Fruit fly (Drosophila melanogaster): ENCODE measurements around the gene CG32204.

The CG32204 gene

DNA sequence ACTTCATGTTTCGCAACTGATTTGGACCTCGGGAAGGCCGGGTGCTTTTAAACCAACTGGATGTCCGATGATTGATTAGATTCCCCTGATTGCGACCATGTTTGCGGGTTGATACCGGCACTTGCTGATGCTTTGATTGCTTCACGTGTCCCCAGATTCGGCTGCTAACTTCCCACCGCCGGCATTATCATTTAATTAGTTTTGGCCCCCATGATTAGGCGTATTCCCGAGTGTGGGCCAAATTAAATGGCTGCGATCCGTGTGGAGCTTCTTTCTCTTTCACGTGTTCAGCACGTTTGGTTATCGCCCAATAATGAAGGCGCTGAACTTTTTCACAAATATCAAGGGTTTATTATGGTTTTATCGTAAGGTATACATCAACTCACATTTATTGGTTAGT is 23.8 kb downstream of the CG32204 start, which contains the start of gene CG3819:
Gene CG3819, minus strand, starts transcription at position 23 of the 400 bp plus-strand sequence.
- no peak for TF ChIP-seq noc (tag; optimal IDR thresholded peaks at IDR 0.05)

- TF ChIP-seq noc (tag; optimal IDR thresholded peaks at IDR 0.05), result no peak
Observed at dm6 chr3L:18920219-18920618, 25.6 kb downstream of the CG32204 start, which contains the start of gene CG18223. CG18223 (minus strand) TSS chr3L:18920319.

dm6 chr3L:18917281-18917680 is 28.6 kb downstream of the CG32204 start, which contains the start of gene CG6839:
CG6839 (plus strand) TSS chr3L:18917581.
- no peak for TF ChIP-seq noc (tag; optimal IDR thresholded peaks at IDR 0.05)

DNA sequence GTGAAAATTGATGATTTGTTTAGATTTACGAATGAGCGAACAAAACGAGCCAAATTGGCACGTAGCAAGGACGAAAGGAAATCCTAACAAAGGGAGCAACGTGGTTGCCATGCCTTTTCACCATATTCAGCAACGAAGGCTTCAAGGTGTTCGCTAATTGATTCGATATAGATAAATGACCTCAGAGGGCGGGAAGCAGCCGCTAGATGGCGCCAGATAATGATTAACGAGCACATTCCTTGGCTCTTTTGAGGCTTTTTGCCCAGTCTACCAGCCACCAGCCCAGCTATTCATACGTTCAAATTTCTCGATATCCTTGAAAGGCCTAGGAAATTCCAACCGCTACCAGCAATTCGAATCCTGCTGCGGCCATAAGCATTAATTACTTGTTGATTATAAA is 29.4 kb downstream of the CG32204 start:
- no peak for TF ChIP-seq noc (tag; optimal IDR thresholded peaks at IDR 0.05)

- no peak for TF ChIP-seq noc (tag; optimal IDR thresholded peaks at IDR 0.05)
Observed at dm6 chr3L:18914100-18914683, 31.6 kb downstream of the CG32204 start, which contains the start of gene COX6AL2. COX6AL2 (minus strand) TSS chr3L:18914150.

dm6 chr3L:18911082-18911481 is 34.8 kb downstream of the CG32204 start, which contains the start of gene Ir75d:
Ir75d (minus strand) TSS chr3L:18911182.
- no peak for TF ChIP-seq noc (tag; optimal IDR thresholded peaks at IDR 0.05)

- no peak for TF ChIP-seq noc (tag; optimal IDR thresholded peaks at IDR 0.05)
Observed at dm6 chr3L:18904772-18905601, 40.9 kb downstream of the CG32204 start, which contains the start of the genes CSN1b and Prp6. CSN1b (minus strand) TSS chr3L:18904930. Prp6 (plus strand) TSS chr3L:18905372.

dm6 chr3L:18901411-18901810 is 44.4 kb downstream of the CG32204 start, which contains the start of the genes arx and CG6843:
arx (minus strand) TSS chr3L:18901554.
CG6843 (plus strand) TSS chr3L:18901594.
- no peak for TF ChIP-seq noc (tag; optimal IDR thresholded peaks at IDR 0.05)

- TF ChIP-seq noc (tag; optimal IDR thresholded peaks at IDR 0.05), result peak; percentile 68
Observed at dm6 chr3L:18898770-18899278, 47.0 kb downstream of the CG32204 start, which contains the start of gene RpL26. RpL26 (plus strand) TSS chr3L:18898875.

DNA sequence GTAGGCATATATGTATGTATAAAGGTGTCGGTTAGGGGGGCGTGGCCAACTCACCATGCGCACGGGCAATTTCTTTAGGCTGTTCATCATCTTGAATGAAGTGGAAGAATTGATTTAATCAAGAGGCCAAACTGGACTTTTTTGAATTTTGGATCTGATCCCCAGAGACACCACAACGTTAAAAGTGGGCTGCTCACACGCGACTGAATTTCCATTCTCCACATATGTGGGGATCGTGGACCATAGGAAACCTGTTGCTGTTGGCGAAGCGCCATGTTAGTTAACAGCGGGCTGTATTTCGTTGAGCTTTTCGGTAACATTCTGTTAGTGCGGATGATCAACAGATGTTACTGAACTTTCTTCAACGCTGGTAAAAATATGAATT is 47.8 kb downstream of the CG32204 start, which contains the start of gene CG3902:
Gene CG3902, minus strand, starts transcription at position 208 of the 385 bp plus-strand sequence.
- peak; percentile 51 for TF ChIP-seq noc (tag; optimal IDR thresholded peaks at IDR 0.05)

- TF ChIP-seq noc (tag; optimal IDR thresholded peaks at IDR 0.05), result no peak
Observed at dm6 chr3L:18897459-18898085, 48.3 kb downstream of the CG32204 start.

DNA sequence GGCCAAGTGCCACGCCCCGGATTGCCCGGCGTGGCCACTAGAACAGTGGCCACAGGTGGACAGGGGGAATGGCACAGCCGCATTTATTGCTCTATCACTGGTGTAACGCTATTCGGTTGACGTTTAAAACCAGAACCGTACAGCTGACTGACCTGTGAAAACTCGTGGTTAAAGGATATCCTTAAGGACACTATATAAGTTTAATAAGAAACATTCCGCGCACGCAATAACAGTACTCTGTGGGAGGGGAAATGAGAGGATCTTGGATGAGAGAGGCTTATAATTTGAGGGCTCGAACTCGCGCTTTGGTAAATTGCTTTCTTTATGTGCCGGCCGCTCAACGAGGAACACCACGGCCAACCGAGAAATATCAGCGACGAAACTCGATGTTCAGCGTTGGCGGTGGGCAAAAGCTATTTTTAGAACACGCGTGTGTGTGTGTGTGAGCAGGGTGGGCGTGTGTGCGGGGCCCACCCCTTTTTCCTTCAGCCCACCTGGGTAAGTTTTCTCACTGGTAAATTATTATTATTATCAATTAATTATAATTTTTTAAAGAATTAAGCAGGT is 49.5 kb downstream of the CG32204 start:
- no peak for TF ChIP-seq noc (tag; optimal IDR thresholded peaks at IDR 0.05)

DNA sequence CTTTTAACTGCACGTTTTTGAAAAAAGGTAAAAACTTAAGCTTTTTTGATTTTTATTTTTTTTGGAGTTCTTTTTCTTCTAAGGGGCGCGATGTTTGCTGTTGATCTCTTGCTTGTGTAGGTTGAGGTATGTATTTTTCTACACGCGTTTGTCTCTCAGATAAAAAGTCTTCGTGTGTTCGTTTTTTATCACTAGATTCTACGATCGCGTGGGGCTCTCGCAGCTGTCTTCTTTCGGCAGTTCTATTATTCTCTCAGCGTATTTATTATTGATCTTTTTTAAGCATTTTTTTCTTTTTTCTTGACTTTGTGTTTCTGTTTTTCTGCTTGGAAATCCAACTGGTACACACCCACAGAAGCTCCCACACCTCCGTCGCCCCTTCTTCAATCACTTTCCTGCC is 50.8 kb downstream of the CG32204 start:
- peak; percentile 24 for TF ChIP-seq noc (tag; optimal IDR thresholded peaks at IDR 0.05)

DNA sequence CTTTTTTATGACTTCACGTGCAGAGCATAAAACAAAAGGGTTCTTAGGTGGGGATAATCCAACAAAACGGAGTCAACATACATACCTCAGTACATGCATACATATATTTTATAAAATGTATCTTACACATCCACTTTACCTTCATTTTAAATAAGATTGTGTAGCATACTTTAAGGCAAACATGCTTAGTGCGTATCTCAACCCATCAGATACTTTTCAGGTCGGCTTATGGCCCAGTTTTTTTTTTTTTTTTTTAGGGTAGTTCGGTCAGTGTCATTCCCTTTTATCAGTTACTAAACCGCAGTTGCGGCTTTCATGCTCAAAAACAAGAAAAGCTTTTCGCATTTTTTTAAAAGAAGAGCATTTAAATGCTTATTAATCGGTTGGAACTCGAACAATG is 53.9 kb downstream of the CG32204 start, which contains the start of gene NijB:
Gene NijB, plus strand, starts transcription at position 398 of the 400 bp plus-strand sequence.
- no peak for TF ChIP-seq noc (tag; optimal IDR thresholded peaks at IDR 0.05)
